Worm (Caenorhabditis elegans) whole organism, midembryonic: ENCODE results near the gene gly-7.

Experiments
- flt-1 ChIP-seq: fragments of 200-800 bp; sonication (Bioruptor generic); IDR thresholded peaks from 2 replicates; pipeline ENCODE4 v1.3.6; 2022; ENCODE audit warnings: missing genetic modification characterization, missing compliant biosample characterization
- klf-2 ChIP-seq: fragments of 200-800 bp; sonication (Bioruptor generic); conservative IDR thresholded peaks from 2 replicates; pipeline ENCODE4 v1.3.6; 2022; ENCODE audit warnings: missing genetic modification reagents, missing genetic modification characterization, missing compliant biosample characterization
- ref-1 ChIP-seq: fragments of 200-800 bp; sonication (Bioruptor generic); conservative IDR thresholded peaks from 2 replicates; pipeline ENCODE4 v1.3.6; 2022; ENCODE audit warnings: missing genetic modification reagents, missing genetic modification characterization, missing compliant biosample characterization
- tab-1 ChIP-seq: fragments of 200-800 bp; sonication (Bioruptor generic); IDR thresholded peaks from 2 replicates; pipeline ENCODE4 v1.3.6; 2022; ENCODE audit warnings: missing genetic modification characterization, missing compliant biosample characterization
- ztf-23 ChIP-seq: fragments of 200-800 bp; sonication (Bioruptor generic); IDR thresholded peaks from 2 replicates; pipeline ENCODE4 v1.3.6; 2022; ENCODE audit warnings: missing genetic modification reagents, missing genetic modification characterization, missing compliant biosample characterization

ce11 chrV:1824528-1824927, 3.4 kb upstream of the gly-7 start:
- no peak for TF ChIP-seq flt-1 (GFP tag; lab: Robert Waterston, UW)
- no peak for TF ChIP-seq klf-2 (GFP tag; lab: Robert Waterston, UW)
- TF ChIP-seq tab-1 (GFP tag; lab: Robert Waterston, UW): no peak
- TF ChIP-seq ref-1 (GFP tag; lab: Robert Waterston, UW): no peak
- TF ChIP-seq ztf-23: no peak
